Fruit fly (Drosophila melanogaster) S2 (cell line): Measurements from ENCODE around the gene CG10477.

Experiments used
- CG8478 ChIP-seq: fragments of >200 bp; optimal IDR thresholded peaks from 2 replicates; lab custom pipeline; 2018
- CTCF ChIP-seq, 2 experiments: fragments of >200 bp; optimal IDR thresholded peaks; 2 replicates each; lab custom pipeline; 2018

Gene CG10477

dm6 chr3L:6050230-6050807 lies 15.9 kb upstream of the CG10477 start, which contains the start of gene Jon65Aiii:
TSS of gene Jon65Aiii (plus strand) at chr3L:6050757.
- TF ChIP-seq CG8478 (lab: Kevin White, UChicago) (no peak), CTCF (optimal IDR thresholded peaks at IDR 0.05; lab: Kevin White, UChicago) (no peak)

dm6 chr3L:6038720-6039205 lies 4.4 kb upstream of the CG10477 start, which contains the start of gene Jon65Aiv:
TSS of gene Jon65Aiv (plus strand) at chr3L:6039155.
- TF ChIP-seq CTCF (optimal IDR thresholded peaks at IDR 0.05; lab: Kevin White, UChicago) (no peak), CG8478 (lab: Kevin White, UChicago) (no peak)

- no peak for TF ChIP-seq CG8478 (lab: Kevin White, UChicago)
- no peak for TF ChIP-seq CTCF (optimal IDR thresholded peaks at IDR 0.05; lab: Kevin White, UChicago)
Observed at dm6 chr3L:6036811-6037210, 2.4 kb upstream of the CG10477 start, which contains the start of gene CG6462. TSS of gene CG6462 (plus strand) at chr3L:6037111.

dm6 chr3L:6036141-6036540 lies 1.7 kb upstream of the CG10477 start:
- no peak for TF ChIP-seq CG8478 (lab: Kevin White, UChicago)
- TF ChIP-seq CTCF (optimal IDR thresholded peaks at IDR 0.05; lab: Kevin White, UChicago), result no peak

dm6 chr3L:6034916-6035315 lies 505 bp upstream of the CG10477 start, which contains the start of gene yip7:
TSS of gene yip7 (plus strand) at chr3L:6035216.
- no peak for TF ChIP-seq CG8478 (lab: Kevin White, UChicago)
- TF ChIP-seq CTCF (optimal IDR thresholded peaks at IDR 0.05; lab: Kevin White, UChicago), result no peak

DNA sequence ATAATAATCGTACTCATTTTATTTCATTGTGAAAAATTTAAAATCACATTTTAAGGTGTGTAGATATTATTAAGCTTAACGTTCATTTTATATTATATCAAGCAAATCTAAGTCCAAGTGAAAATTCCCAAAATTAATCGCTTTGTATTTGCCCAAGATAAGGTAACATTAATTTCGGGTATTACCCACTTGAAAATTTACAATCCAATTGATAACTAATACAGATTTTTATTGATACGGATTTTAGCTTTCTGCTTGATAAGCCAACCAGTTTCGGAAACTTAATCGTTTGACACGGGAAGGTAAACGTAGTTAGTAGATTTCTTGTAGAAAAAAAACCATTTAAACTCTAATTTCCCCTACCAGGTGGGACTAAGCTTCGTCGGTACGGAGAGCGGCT lies 1.4 kb downstream of the CG10477 start:
- TF ChIP-seq CTCF (optimal IDR thresholded peaks at IDR 0.05; lab: Kevin White, UChicago), result no peak
- TF ChIP-seq CG8478 (lab: Kevin White, UChicago), result no peak

DNA sequence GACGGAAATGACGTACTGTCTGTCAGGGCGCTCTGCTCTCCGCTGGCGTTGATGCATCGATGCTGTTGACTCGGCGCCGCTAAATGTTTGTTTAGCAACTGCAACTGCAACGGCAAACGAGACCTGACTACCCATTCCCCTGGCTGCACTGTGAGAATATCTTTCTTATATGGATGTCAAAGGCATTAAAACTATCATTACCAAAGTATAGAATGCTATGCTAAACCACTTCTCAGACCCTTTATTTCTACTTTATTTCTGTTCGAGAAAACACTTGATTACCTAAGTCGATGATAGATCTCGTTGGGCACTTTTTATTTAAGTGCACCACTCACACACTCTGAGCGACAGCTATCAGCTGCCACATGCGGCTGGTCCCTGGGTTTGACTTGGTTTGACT lies 12.3 kb downstream of the CG10477 start:
- TF ChIP-seq CG8478 (lab: Kevin White, UChicago) (no peak), CTCF (optimal IDR thresholded peaks at IDR 0.05; lab: Kevin White, UChicago) (no peak)

- TF ChIP-seq CG8478 (lab: Kevin White, UChicago), result no peak
- no peak for TF ChIP-seq CTCF (optimal IDR thresholded peaks at IDR 0.05; lab: Kevin White, UChicago)
Observed at dm6 chr3L:6012950-6013349, 21.5 kb downstream of the CG10477 start.

- TF ChIP-seq CTCF (optimal IDR thresholded peaks at IDR 0.05; lab: Kevin White, UChicago) (no peak), CG8478 (lab: Kevin White, UChicago) (no peak)
Observed at dm6 chr3L:6010921-6011320, 23.5 kb downstream of the CG10477 start, which contains the start of gene alphaKap4. TSS of gene alphaKap4 (minus strand) at chr3L:6011021.

dm6 chr3L:6000938-6001337 lies 33.5 kb downstream of the CG10477 start:
- TF ChIP-seq CTCF (optimal IDR thresholded peaks at IDR 0.05; lab: Kevin White, UChicago) (no peak), CG8478 (lab: Kevin White, UChicago) (no peak)

DNA sequence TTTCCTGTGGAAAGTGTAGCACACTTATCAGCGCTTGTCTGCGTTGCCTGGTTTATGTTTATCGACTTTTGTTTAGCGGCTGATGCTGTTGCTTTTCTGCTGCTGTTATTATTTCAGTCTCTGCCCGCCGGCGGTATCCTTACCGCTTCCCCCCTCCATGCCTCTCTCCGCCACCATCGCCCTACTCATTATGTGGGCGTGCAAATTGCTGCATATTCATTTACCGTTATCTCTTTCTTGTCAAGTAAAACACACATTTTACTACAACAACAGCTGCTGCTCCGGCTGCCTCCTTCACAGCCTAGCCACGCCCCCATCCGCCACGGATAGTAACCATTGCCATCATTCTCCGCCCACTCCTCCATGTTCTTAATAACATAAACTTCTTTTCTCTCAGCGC lies 34.5 kb downstream of the CG10477 start:
- no peak for TF ChIP-seq CG8478 (lab: Kevin White, UChicago)
- TF ChIP-seq CTCF (optimal IDR thresholded peaks at IDR 0.05; lab: Kevin White, UChicago), result no peak

DNA sequence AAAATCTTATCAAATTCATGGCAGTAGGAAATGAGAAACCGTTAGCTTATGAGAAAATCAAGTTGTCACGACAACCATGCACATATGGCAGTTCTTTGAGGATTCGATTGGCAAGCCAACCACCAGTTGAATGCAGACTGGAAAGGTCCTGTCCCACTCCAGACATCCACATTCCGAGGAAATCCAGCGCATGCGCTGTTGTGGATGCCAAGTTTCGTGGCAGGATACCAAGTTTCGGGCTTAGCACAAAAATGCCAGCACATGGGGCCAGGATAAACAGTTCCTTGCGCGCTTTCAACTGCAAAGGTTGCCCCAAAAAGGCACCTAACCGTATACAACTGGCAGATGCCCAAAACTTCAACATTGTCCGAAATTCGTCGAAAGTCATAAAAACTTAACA lies 37.5 kb downstream of the CG10477 start, which contains the start of gene PVRAP:
PVRAP (plus strand) TSS at position 273 of the 400 bp plus-strand sequence.
- TF ChIP-seq CTCF (optimal IDR thresholded peaks at IDR 0.05; lab: Kevin White, UChicago) (no peak), CG8478 (lab: Kevin White, UChicago) (no peak)

- TF ChIP-seq CTCF (optimal IDR thresholded peaks at IDR 0.05; lab: Kevin White, UChicago) (no peak), CG8478 (lab: Kevin White, UChicago) (no peak)
Observed at dm6 chr3L:5996520-5996919, 37.9 kb downstream of the CG10477 start.

DNA sequence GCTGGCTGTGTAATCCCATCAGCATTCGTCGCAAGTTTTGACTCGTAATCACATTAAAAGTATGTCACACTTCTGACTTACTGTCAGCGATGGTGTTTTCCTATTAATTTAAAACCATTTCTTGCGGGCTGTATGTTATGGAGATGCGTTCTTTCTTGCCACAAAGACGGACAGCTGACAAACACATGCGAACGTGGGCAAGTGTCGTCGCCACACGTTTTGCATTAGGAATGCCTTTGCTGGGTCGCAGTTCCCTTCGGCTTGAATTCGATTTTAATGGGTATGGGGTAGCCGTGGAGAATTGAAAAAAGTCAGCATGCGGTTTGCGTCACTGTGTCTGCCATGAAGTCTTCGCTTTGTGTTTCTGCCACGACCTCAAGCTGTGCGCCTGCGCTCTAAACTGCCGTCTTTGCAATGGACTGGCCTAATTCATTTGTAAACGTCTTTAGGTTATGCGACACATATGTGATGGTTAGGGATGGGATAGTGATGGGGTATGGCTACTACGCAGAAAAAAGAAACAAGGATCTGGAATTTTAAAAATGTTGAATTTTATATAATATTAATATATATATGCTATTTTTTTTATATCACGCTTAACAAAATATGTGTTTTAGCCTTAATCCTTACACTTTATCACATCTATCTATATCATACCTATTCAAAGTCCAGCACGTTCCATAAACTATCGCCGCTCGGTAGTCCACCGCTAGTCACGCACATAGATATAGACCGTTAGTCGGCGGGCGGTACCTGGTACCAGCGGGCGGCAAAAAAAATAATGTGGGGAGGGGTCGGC lies 40.5 kb downstream of the CG10477 start:
- TF ChIP-seq CTCF (optimal IDR thresholded peaks at IDR 0.05; lab: Kevin White, UChicago) (no peak), CG8478 (lab: Kevin White, UChicago) (no peak)

DNA sequence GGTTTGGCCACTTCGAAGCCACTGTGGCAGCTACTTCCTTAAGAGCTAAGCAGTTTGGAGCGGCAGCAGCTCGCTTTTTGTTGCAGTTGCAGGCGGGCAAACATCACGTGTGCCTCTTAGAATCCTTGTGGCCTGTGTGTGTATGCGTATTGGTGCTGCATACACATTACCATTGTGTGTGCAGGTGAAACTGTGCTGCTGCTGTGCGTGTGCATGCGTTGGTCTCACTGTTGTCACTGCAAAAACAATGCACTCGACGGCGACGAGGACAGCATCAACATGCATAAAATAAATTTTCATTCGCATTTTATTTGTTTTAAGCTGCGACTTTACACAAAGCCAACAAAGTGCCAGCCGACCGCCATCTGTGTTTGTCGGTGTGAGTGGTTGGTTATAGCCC lies 41.5 kb downstream of the CG10477 start:
- no peak for TF ChIP-seq CG8478 (lab: Kevin White, UChicago)
- TF ChIP-seq CTCF (optimal IDR thresholded peaks at IDR 0.05; lab: Kevin White, UChicago), result no peak
